Worm (Caenorhabditis elegans): ENCODE measurements around the gene memi-2.

Gene memi-2

DNA sequence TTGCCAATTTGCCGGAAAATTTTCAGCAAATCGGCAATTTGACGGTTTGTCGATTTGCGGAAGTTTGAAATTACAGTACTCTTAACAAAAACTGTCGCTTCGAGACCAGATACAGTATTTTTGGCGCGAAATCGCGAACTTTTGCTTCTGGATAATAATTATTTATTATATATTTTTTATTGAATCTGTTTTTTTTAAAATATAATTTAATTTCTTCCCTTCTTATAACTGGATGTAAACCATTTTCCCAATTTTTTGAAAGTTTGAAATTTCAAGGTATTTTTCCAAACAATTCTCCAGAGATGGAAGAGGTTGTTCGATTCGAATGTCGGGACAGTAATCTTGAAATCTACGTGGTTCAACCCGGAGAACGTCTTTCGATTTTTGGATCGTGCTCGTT lies 21.9 kb upstream of the memi-2 start, which contains the start of gene nol-9:
TSS of gene nol-9 (plus strand) at position 301 of the 400 bp plus-strand sequence.
- TF ChIP-seq zag-1 (tag; optimal IDR thresholded peaks at IDR 0.05) (no peak), xbp-1 (tag; optimal IDR thresholded peaks at IDR 0.05) (no peak), sox-4 (tag; optimal IDR thresholded peaks at IDR 0.05) (no peak), dsc-1 (tag; optimal IDR thresholded peaks at IDR 0.05) (no peak), egl-13 (tag; optimal IDR thresholded peaks at IDR 0.05) (no peak), nhr-237 (tag; optimal IDR thresholded peaks at IDR 0.05) (no peak), C04F5.9 (tag; optimal IDR thresholded peaks at IDR 0.05) (no peak), unc-62 (GFP tag; optimal IDR thresholded peaks at IDR 0.05) (no peak), nhr-71 (tag; optimal IDR thresholded peaks at IDR 0.05) (no peak), snu-23 (GFP tag; optimal IDR thresholded peaks at IDR 0.05) (no peak), Y116A8C.19 (tag; optimal IDR thresholded peaks at IDR 0.05; ENCODE audit: borderline replicate concordance) (no peak), ceh-82 (tag; optimal IDR thresholded peaks at IDR 0.05) (no peak), fkh-8 (tag; optimal IDR thresholded peaks at IDR 0.05) (no peak)

DNA sequence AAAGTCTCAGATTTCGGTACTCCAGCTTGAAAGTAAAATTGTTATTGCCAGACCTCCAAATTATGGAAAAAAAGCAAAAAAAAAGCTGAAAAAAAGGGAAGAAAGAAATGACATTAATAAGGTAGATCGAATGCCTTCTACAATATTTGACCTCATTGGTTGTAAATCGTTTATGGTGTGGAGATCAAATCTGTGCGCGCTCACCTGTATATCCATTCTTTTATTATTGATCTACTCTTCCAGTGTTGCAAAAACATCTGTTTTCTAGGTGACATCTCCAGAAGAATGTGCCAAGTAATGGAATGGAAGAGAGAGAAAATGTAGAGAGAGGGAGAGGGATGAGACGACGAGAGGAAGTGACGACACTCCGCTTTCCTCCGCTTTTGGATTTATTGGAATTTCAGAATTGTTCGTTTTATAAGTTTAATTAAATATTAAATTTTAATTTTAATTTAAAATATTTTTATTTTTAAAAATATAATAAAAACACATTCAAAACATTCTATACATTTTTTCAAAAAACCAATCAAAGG lies 15.5 kb upstream of the memi-2 start, which contains the start of the genes pik-1 and aptf-2:
TSS of gene pik-1 (plus strand) at position 303 of the 533 bp plus-strand sequence.
TSS of gene aptf-2 (minus strand) at position 313 of the 533 bp plus-strand sequence.
- TF ChIP-seq lin-39 (tag; optimal IDR thresholded peaks at IDR 0.05) = no peak
- no peak for TF ChIP-seq sptf-1 (tag; optimal IDR thresholded peaks at IDR 0.05)
- no peak for TF ChIP-seq sup-37 (GFP tag; optimal IDR thresholded peaks at IDR 0.05)
- TF ChIP-seq nhr-28 (tag; optimal IDR thresholded peaks at IDR 0.05) = no peak
- no peak for TF ChIP-seq lin-14 (GFP tag; optimal IDR thresholded peaks at IDR 0.05)
- no peak for TF ChIP-seq efl-1 (optimal IDR thresholded peaks at IDR 0.05)
- peak in 1 of 2 experiments; percentile 5 for TF ChIP-seq efl-1 (GFP tag; optimal IDR thresholded peaks at IDR 0.05 in 1 of 2)
- peak in 1 of 2 experiments; percentile 24 for TF ChIP-seq lin-35 (GFP tag; optimal IDR thresholded peaks at IDR 0.05)
- peak in 1 of 3 experiments; percentile 31 for TF ChIP-seq dpl-1 (GFP tag; optimal IDR thresholded peaks at IDR 0.05)
- peak; percentile 27 for TF ChIP-seq blmp-1 (tag; optimal IDR thresholded peaks at IDR 0.05)
- TF ChIP-seq zip-4 (GFP tag; optimal IDR thresholded peaks at IDR 0.05) = no peak
- TF ChIP-seq lsy-2 (tag; optimal IDR thresholded peaks at IDR 0.05) = peak in 1 of 2 experiments; percentile 26
- no peak for TF ChIP-seq fkh-4 (tag; optimal IDR thresholded peaks at IDR 0.05; ENCODE audit: borderline replicate concordance)
- TF ChIP-seq mep-1 (tag; optimal IDR thresholded peaks at IDR 0.05) = peak; percentile 32

DNA sequence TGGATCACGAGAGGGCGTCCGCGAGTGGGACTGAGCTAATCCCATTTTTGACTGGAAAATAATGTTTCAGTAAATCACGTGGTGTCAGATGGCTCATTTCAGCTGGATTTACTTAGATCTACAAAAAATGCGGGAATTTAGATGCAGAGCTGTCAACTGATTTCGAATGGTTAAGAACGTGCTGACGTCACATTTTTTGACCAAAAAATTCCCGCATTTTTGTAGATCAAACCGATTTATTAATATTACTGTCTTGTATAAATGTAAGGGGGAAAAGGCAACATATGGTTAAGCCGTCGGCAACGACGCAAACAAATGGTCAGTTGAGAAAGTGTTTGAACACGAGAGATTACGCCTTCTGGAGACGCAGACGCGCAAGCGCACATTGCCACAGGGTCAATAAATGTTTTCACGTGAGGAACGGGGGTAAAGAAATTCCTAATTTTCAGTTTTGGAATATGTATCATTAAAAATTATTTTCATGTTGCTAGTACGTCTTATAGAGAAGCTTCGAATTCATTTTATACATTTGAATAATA lies 12.6 kb upstream of the memi-2 start, which contains the start of gene gcl-1:
TSS of gene gcl-1 (minus strand) at position 51 of the 539 bp plus-strand sequence.
- TF ChIP-seq egl-13 (tag; optimal IDR thresholded peaks at IDR 0.05) (no peak), sup-37 (GFP tag; optimal IDR thresholded peaks at IDR 0.05) (no peak), zip-4 (GFP tag; optimal IDR thresholded peaks at IDR 0.05) (no peak), lin-14 (GFP tag; optimal IDR thresholded peaks at IDR 0.05) (no peak), unc-86 (tag; optimal IDR thresholded peaks at IDR 0.05) (no peak), tbx-2 (tag; optimal IDR thresholded peaks at IDR 0.05) (no peak), unc-30 (tag; optimal IDR thresholded peaks at IDR 0.05) (no peak), irx-1 (tag; optimal IDR thresholded peaks at IDR 0.05) (no peak), snpc-4 (tag; optimal IDR thresholded peaks at IDR 0.05) (no peak), unc-98 (GFP tag; IDR thresholded peaks at IDR 0.05) (no peak), nhr-47 (tag; optimal IDR thresholded peaks at IDR 0.05) (no peak), pax-3 (tag; optimal IDR thresholded peaks at IDR 0.05) (no peak), ama-1 (optimal IDR thresholded peaks at IDR 0.05) (no peak), lin-13 (GFP tag; optimal IDR thresholded peaks at IDR 0.05) (no peak), dpl-1 (GFP tag; optimal IDR thresholded peaks at IDR 0.05) (peak in 1 of 3 experiments; percentile 19), ceh-8 (GFP tag; optimal IDR thresholded peaks at IDR 0.05) (no peak), mdl-1 (tag; optimal IDR thresholded peaks at IDR 0.05) (peak in 1 of 2 experiments; percentile 59), F16B12.6 (tag; optimal IDR thresholded peaks at IDR 0.05) (no peak), ztf-4 (tag; optimal IDR thresholded peaks at IDR 0.05) (no peak), mep-1 (tag; optimal IDR thresholded peaks at IDR 0.05) (no peak), jun-1 (tag; optimal IDR thresholded peaks at IDR 0.05) (no peak), blmp-1 (tag; optimal IDR thresholded peaks at IDR 0.05) (peak; percentile 11), skn-1 (tag; optimal IDR thresholded peaks at IDR 0.05) (no peak), nhr-20 (tag; optimal IDR thresholded peaks at IDR 0.05) (no peak), lir-3 (tag; optimal IDR thresholded peaks at IDR 0.05; ENCODE audit: poor library complexity) (no peak), rnt-1 (tag; optimal IDR thresholded peaks at IDR 0.05) (no peak), snu-23 (GFP tag; optimal IDR thresholded peaks at IDR 0.05) (peak; percentile 27), hlh-4 (tag; optimal IDR thresholded peaks at IDR 0.05) (no peak), lin-35 (GFP tag; optimal IDR thresholded peaks at IDR 0.05) (peak; percentile 13 to 37), elt-2 (tag; optimal IDR thresholded peaks at IDR 0.05) (no peak), hpl-2 (GFP tag; optimal IDR thresholded peaks at IDR 0.05) (no peak)

Measured in whole organism, L1 larva.